Comparison of ENCODE assay signal across 5 worm cellular contexts in genomic region chrX:15297396-15297827, ce11.
TF ChIP-seq lines count a peak whose summit lies in the region.

No protein-coding gene starts in this region.

TF ChIP-seq in whole organism, L1 larva, 84 proteins besides CTCF, POLR2A, EP300 and RAD21 (continues in another document):
- TF ChIP-seq ceh-90 (tag; optimal IDR thresholded peaks at IDR 0.05; lab: Kevin White, UChicago), result no peak
- TF ChIP-seq lin-35 (GFP tag; optimal IDR thresholded peaks at IDR 0.05; lab: Kevin White, UChicago), result peak in 1 of 2 experiments; percentile 40
- peak; percentile 15 for TF ChIP-seq elt-2 (tag; optimal IDR thresholded peaks at IDR 0.05; lab: Kevin White, UChicago)
- TF ChIP-seq mdl-1 (tag; optimal IDR thresholded peaks at IDR 0.05; lab: Kevin White, UChicago), result peak in 1 of 2 experiments; percentile 36
- TF ChIP-seq rnt-1 (tag; optimal IDR thresholded peaks at IDR 0.05; lab: Kevin White, UChicago), result peak; percentile 45
- no peak for TF ChIP-seq zip-4 (GFP tag; optimal IDR thresholded peaks at IDR 0.05; lab: Kevin White, UChicago)
- TF ChIP-seq mep-1 (tag; optimal IDR thresholded peaks at IDR 0.05; lab: Kevin White, UChicago), result peak; percentile 52
- TF ChIP-seq nhr-19 (GFP tag; conservative IDR thresholded peaks at IDR 0.05; lab: Robert Waterston, UW), result peak; percentile 47
- TF ChIP-seq C16A3.4 (tag; optimal IDR thresholded peaks at IDR 0.05; lab: Kevin White, UChicago), result peak; percentile 8
- TF ChIP-seq fos-1 (tag; optimal IDR thresholded peaks at IDR 0.05; lab: Kevin White, UChicago), result peak; percentile 4
- TF ChIP-seq irx-1 (tag; optimal IDR thresholded peaks at IDR 0.05; lab: Kevin White, UChicago), result peak; percentile 5
- peak; percentile 38 for TF ChIP-seq nhr-20 (tag; optimal IDR thresholded peaks at IDR 0.05; lab: Kevin White, UChicago)
- no peak for TF ChIP-seq efl-1 (optimal IDR thresholded peaks at IDR 0.05; lab: Kevin White, UChicago)
- TF ChIP-seq efl-1 (GFP tag; optimal IDR thresholded peaks at IDR 0.05 in 1 of 2; lab: Kevin White, UChicago), result no peak
- TF ChIP-seq hpl-2 (GFP tag; optimal IDR thresholded peaks at IDR 0.05; lab: Kevin White, UChicago), result no peak
- TF ChIP-seq lir-3 (tag; optimal IDR thresholded peaks at IDR 0.05; lab: Kevin White, UChicago; ENCODE audit: poor library complexity), result peak; percentile 22
- TF ChIP-seq snu-23 (GFP tag; optimal IDR thresholded peaks at IDR 0.05; lab: Kevin White, UChicago), result peak; percentile 45
- TF ChIP-seq nhr-85 (tag; lab: Kevin White, UChicago), result peak; percentile 26

TF ChIP-seq in whole organism, L3 larva, 47 proteins besides CTCF, POLR2A, EP300 and RAD21:
- TF ChIP-seq nhr-77 (tag; optimal IDR thresholded peaks at IDR 0.05; lab: Kevin White, UChicago), result peak; percentile 53
- no peak for TF ChIP-seq ceh-28 (tag; optimal IDR thresholded peaks at IDR 0.05; lab: Kevin White, UChicago)
- TF ChIP-seq tbx-2 (tag; optimal IDR thresholded peaks at IDR 0.05; lab: Kevin White, UChicago), result peak; percentile 7
- TF ChIP-seq nhr-28 (tag; optimal IDR thresholded peaks at IDR 0.05; lab: Kevin White, UChicago), result no peak
- TF ChIP-seq egl-27 (tag; optimal IDR thresholded peaks at IDR 0.05; lab: Kevin White, UChicago), result peak; percentile 7
- TF ChIP-seq unc-62 (GFP tag; optimal IDR thresholded peaks at IDR 0.05; lab: Kevin White, UChicago), result no peak
- no peak for TF ChIP-seq pha-4 (tag; optimal IDR thresholded peaks at IDR 0.05; lab: Kevin White, UChicago)
- peak; percentile 28 for TF ChIP-seq snpc-4 (tag; optimal IDR thresholded peaks at IDR 0.05; lab: Kevin White, UChicago)
- peak; percentile 15 for TF ChIP-seq nhr-25 (tag; optimal IDR thresholded peaks at IDR 0.05; lab: Kevin White, UChicago)
- peak; percentile 36 for TF ChIP-seq elt-2 (tag; optimal IDR thresholded peaks at IDR 0.05; lab: Kevin White, UChicago)
- peak; percentile 71 for TF ChIP-seq lsy-12 (tag; optimal IDR thresholded peaks at IDR 0.05; lab: Kevin White, UChicago)
- peak; percentile 11 for TF ChIP-seq nfya-1 (tag; optimal IDR thresholded peaks at IDR 0.05; lab: Kevin White, UChicago; ENCODE audit: insufficient read depth)
- peak; percentile 36 for TF ChIP-seq nhr-23 (tag; optimal IDR thresholded peaks at IDR 0.05; lab: Kevin White, UChicago)
- peak; percentile 45 for TF ChIP-seq nhr-43 (tag; optimal IDR thresholded peaks at IDR 0.05; lab: Kevin White, UChicago; ENCODE audit: poor library complexity, severe bottlenecking)
- no peak for TF ChIP-seq lin-39 (tag; optimal IDR thresholded peaks at IDR 0.05; lab: Kevin White, UChicago)
- TF ChIP-seq pqm-1 (tag; optimal IDR thresholded peaks at IDR 0.05; lab: Kevin White, UChicago), result peak; percentile 25

TF ChIP-seq in whole organism, early embryonic, 17 proteins besides CTCF, POLR2A, EP300 and RAD21:
- peak; percentile 85 for TF ChIP-seq tbx-11 (GFP tag; IDR thresholded peaks at IDR 0.05; lab: Robert Waterston, UW)
- TF ChIP-seq ceh-36 (tag; optimal IDR thresholded peaks at IDR 0.05; lab: Kevin White, UChicago), result peak; percentile 75
- TF ChIP-seq pes-1 (GFP tag; IDR thresholded peaks at IDR 0.05; lab: Robert Waterston, UW), result peak; percentile 87
- no peak for TF ChIP-seq ama-1 (optimal IDR thresholded peaks at IDR 0.05; lab: Kevin White, UChicago)
- TF ChIP-seq tra-4 (tag; optimal IDR thresholded peaks at IDR 0.05; lab: Kevin White, UChicago), result no peak
- TF ChIP-seq B0310.2 (tag; optimal IDR thresholded peaks at IDR 0.05; lab: Kevin White, UChicago), result peak; percentile 77
- TF ChIP-seq sea-1 (GFP tag; conservative IDR thresholded peaks at IDR 0.05; lab: Robert Waterston, UW), result peak; percentile 84
- TF ChIP-seq hmg-4 (GFP tag; optimal IDR thresholded peaks at IDR 0.05; lab: Kevin White, UChicago), result peak; percentile 78
- peak; percentile 86 for TF ChIP-seq scrt-1 (GFP tag; IDR thresholded peaks at IDR 0.05; lab: Robert Waterston, UW)
- TF ChIP-seq aly-1 (tag; optimal IDR thresholded peaks at IDR 0.05; lab: Kevin White, UChicago), result peak; percentile 85
- TF ChIP-seq hmbx-1 (tag; optimal IDR thresholded peaks at IDR 0.05; lab: Kevin White, UChicago), result peak; percentile 37
- peak; percentile 27 for TF ChIP-seq ets-7 (tag; optimal IDR thresholded peaks at IDR 0.05; lab: Kevin White, UChicago)
- TF ChIP-seq ceh-13 (GFP tag; optimal IDR thresholded peaks at IDR 0.05; lab: Kevin White, UChicago), result peak; percentile 69
- peak; percentile 77 for TF ChIP-seq flt-1 (GFP tag; IDR thresholded peaks at IDR 0.05; lab: Robert Waterston, UW)
- TF ChIP-seq hnd-1 (tag; optimal IDR thresholded peaks at IDR 0.05; lab: Kevin White, UChicago), result peak; percentile 55
- peak; percentile 64 for TF ChIP-seq F13C5.2 (tag; optimal IDR thresholded peaks at IDR 0.05; lab: Kevin White, UChicago)
- peak; percentile 79 for TF ChIP-seq tbx-37 (GFP tag; conservative IDR thresholded peaks at IDR 0.05; lab: Robert Waterston, UW)

TF ChIP-seq in whole organism, midembryonic, 9 proteins besides CTCF, POLR2A, EP300 and RAD21:
- TF ChIP-seq ztf-29 (GFP tag; IDR thresholded peaks at IDR 0.05; lab: Robert Waterston, UW), result peak; percentile 90
- no peak for TF ChIP-seq klf-2 (GFP tag; conservative IDR thresholded peaks at IDR 0.05; lab: Robert Waterston, UW)
- TF ChIP-seq med-1 (GFP tag; optimal IDR thresholded peaks at IDR 0.05; lab: Kevin White, UChicago; ENCODE audit: insufficient read depth), result peak; percentile 16
- TF ChIP-seq flt-1 (GFP tag; IDR thresholded peaks at IDR 0.05; lab: Robert Waterston, UW), result peak; percentile 93
- peak; percentile 6 for TF ChIP-seq cog-1 (tag; optimal IDR thresholded peaks at IDR 0.05; lab: Kevin White, UChicago)
- TF ChIP-seq ref-1 (GFP tag; conservative IDR thresholded peaks at IDR 0.05; lab: Robert Waterston, UW), result peak; percentile 73
- peak; percentile 86 for TF ChIP-seq tab-1 (GFP tag; IDR thresholded peaks at IDR 0.05; lab: Robert Waterston, UW)
- TF ChIP-seq ztf-23 (GFP tag; IDR thresholded peaks at IDR 0.05; lab: Robert Waterston, UW), result peak; percentile 82
- TF ChIP-seq T22C8.4 (GFP tag; IDR thresholded peaks at IDR 0.05; lab: Robert Waterston, UW), result peak; percentile 84

TF ChIP-seq in whole organism, young adult, 124 proteins besides CTCF, POLR2A, EP300 and RAD21 (continues in another document):
- TF ChIP-seq B0261.1 (tag; optimal IDR thresholded peaks at IDR 0.05; lab: Kevin White, UChicago), result peak; percentile 83
- TF ChIP-seq tbp1 (GFP tag; optimal IDR thresholded peaks at IDR 0.05; lab: Kevin White, UChicago), result peak; percentile 92
- peak; percentile 49 for TF ChIP-seq F57A8.1 (GFP tag; optimal IDR thresholded peaks at IDR 0.05; lab: Kevin White, UChicago)
- TF ChIP-seq ceh-100 (GFP tag; IDR thresholded peaks at IDR 0.05; lab: Robert Waterston, UW), result peak; percentile 27; the same call in 1 of the 2 replicates
- no peak for TF ChIP-seq ama-1 (optimal IDR thresholded peaks at IDR 0.05; lab: Kevin White, UChicago)
- TF ChIP-seq ama-1 (GFP tag; optimal IDR thresholded peaks at IDR 0.05; lab: Kevin White, UChicago), result peak in 1 of 2 experiments; percentile 84
- TF ChIP-seq madf-6 (GFP tag; IDR thresholded peaks at IDR 0.05; lab: Robert Waterston, UW), result peak; percentile 62
- peak; percentile 67 for TF ChIP-seq nhr-27 (tag; optimal IDR thresholded peaks at IDR 0.05; lab: Kevin White, UChicago)
- 0 out of 2 replicates have a peak, but pooled peaks have one; percentile 45 for TF ChIP-seq aptf-2 (GFP tag; conservative IDR thresholded peaks at IDR 0.05; lab: Robert Waterston, UW)
- peak; percentile 87 for TF ChIP-seq nhr-90 (tag; optimal IDR thresholded peaks at IDR 0.05; lab: Kevin White, UChicago)
- TF ChIP-seq ccch-3 (GFP tag; optimal IDR thresholded peaks at IDR 0.05; lab: Kevin White, UChicago), result peak; percentile 49
- no peak for TF ChIP-seq madf-8 (GFP tag; conservative IDR thresholded peaks at IDR 0.05; lab: Robert Waterston, UW)
- peak; percentile 84 for TF ChIP-seq pbrm-1 (GFP tag; IDR thresholded peaks at IDR 0.05; lab: Robert Waterston, UW)
- no peak for TF ChIP-seq akir-1 (GFP tag; optimal IDR thresholded peaks at IDR 0.05; lab: Kevin White, UChicago)
- TF ChIP-seq ets-4 (GFP tag; optimal IDR thresholded peaks at IDR 0.05; lab: Kevin White, UChicago), result peak; percentile 0
- peak; percentile 69; the same call in 1 of the 2 replicates for TF ChIP-seq ztf-28 (GFP tag; IDR thresholded peaks at IDR 0.05; lab: Robert Waterston, UW)
- no peak for TF ChIP-seq cebp-1 (GFP tag; IDR thresholded peaks at IDR 0.05; lab: Robert Waterston, UW)
- no peak for TF ChIP-seq cebp-1 (tag; optimal IDR thresholded peaks at IDR 0.05; lab: Kevin White, UChicago)
- peak; percentile 41 for TF ChIP-seq gei-17 (GFP tag; optimal IDR thresholded peaks at IDR 0.05; lab: Kevin White, UChicago)
- peak; percentile 73 for TF ChIP-seq hrde-1 (tag; optimal IDR thresholded peaks at IDR 0.05; lab: Kevin White, UChicago; ENCODE audit: borderline replicate concordance)
- TF ChIP-seq repo-1 (tag; optimal IDR thresholded peaks at IDR 0.05; lab: Kevin White, UChicago), result peak; percentile 20
- peak; percentile 74 for TF ChIP-seq lin-40 (tag; optimal IDR thresholded peaks at IDR 0.05; lab: Kevin White, UChicago)
- TF ChIP-seq Y56A3A.18 (GFP tag; IDR thresholded peaks at IDR 0.05; lab: Robert Waterston, UW), result peak; percentile 69
- peak; percentile 68 for TF ChIP-seq F22D6.2 (tag; optimal IDR thresholded peaks at IDR 0.05; lab: Kevin White, UChicago)
- no peak for TF ChIP-seq F57C9.4 (tag; optimal IDR thresholded peaks at IDR 0.05; lab: Kevin White, UChicago)
- peak; percentile 45 for TF ChIP-seq F52B5.7 (tag; optimal IDR thresholded peaks at IDR 0.05; lab: Kevin White, UChicago)
- peak; percentile 9 for TF ChIP-seq dpff-1 (tag; optimal IDR thresholded peaks at IDR 0.05; lab: Kevin White, UChicago)
- TF ChIP-seq ztf-6 (GFP tag; IDR thresholded peaks at IDR 0.05; lab: Robert Waterston, UW), result no peak
- TF ChIP-seq snpc-4 (GFP tag; optimal IDR thresholded peaks at IDR 0.05; lab: Kevin White, UChicago), result peak; percentile 89
- TF ChIP-seq snpc-4 (tag; optimal IDR thresholded peaks at IDR 0.05; lab: Kevin White, UChicago), result peak; percentile 69 to 89 (median 79)
- TF ChIP-seq ekl-4 (GFP tag; IDR thresholded peaks at IDR 0.05; lab: Robert Waterston, UW), result peak; percentile 65
- peak; percentile 68 for TF ChIP-seq hmg-1.2 (GFP tag; IDR thresholded peaks at IDR 0.05; lab: Robert Waterston, UW)
- peak; percentile 69 to 91 for TF ChIP-seq rec-8 (tag; optimal IDR thresholded peaks at IDR 0.05; lab: Kevin White, UChicago)
- peak; percentile 83 for TF ChIP-seq athp-1 (tag; optimal IDR thresholded peaks at IDR 0.05; lab: Kevin White, UChicago)
- peak; percentile 24 for TF ChIP-seq tlf-1 (GFP tag; optimal IDR thresholded peaks at IDR 0.05; lab: Kevin White, UChicago)
- TF ChIP-seq zim-3 (tag; optimal IDR thresholded peaks at IDR 0.05; lab: Kevin White, UChicago), result peak; percentile 85
- TF ChIP-seq mes-4 (tag; optimal IDR thresholded peaks at IDR 0.05; lab: Kevin White, UChicago), result peak; percentile 84
- TF ChIP-seq T26A5.8 (tag; optimal IDR thresholded peaks at IDR 0.05; lab: Kevin White, UChicago), result peak; percentile 28

Comparison
In these comparisons a context has a peak if more than half of its experiments do, and no peak if none do; other contexts are left out.
1. Of the 8 proteins assayed by ChIP-seq in both whole organism, young adult and whole organism, L1 larva: peak only in whole organism, young adult: dpl-1, snpc-4 and unc-130; only in whole organism, L1 larva: none; in both: nhr-90; in neither: 2; mixed calls (peak in some experiments, not most) for 2.